Worm (Caenorhabditis elegans) whole organism, mixed stage, embryonic: ENCODE measurements around the gene Y69E1A.4.
A peak's percentile ranks its signal among the peaks of the same experiment; 100 is the strongest.

Experiments
- M03D4.4 ChIP-seq: sonication (generic microtip); optimal IDR thresholded peaks from 2 replicates; lab custom pipeline; 2017; ENCODE audit warnings: mild to moderate bottlenecking, missing genetic modification characterization, missing compliant biosample characterization
- bed-3 ChIP-seq: fragments of 200-800 bp; sonication (Bioruptor generic); optimal IDR thresholded peaks from 3 replicates; lab custom pipeline; 2018; ENCODE audit warnings: mild to moderate bottlenecking, missing genetic modification characterization, moderate library complexity, missing compliant biosample characterization
- blmp-1 ChIP-seq: fragments of 150-350 bp; optimal IDR thresholded peaks from 2 replicates; lab custom pipeline; 2014; ENCODE audit warnings: missing biosample characterization, missing genetic modification characterization
- ceh-39 ChIP-seq: fragments of 150-350 bp; optimal IDR thresholded peaks from 2 replicates; lab custom pipeline; 2014; ENCODE audit warnings: missing biosample characterization, missing genetic modification characterization
- ceh-43 ChIP-seq: fragments of 200-800 bp; sonication (Bioruptor generic); optimal IDR thresholded peaks from 2 replicates; lab custom pipeline; 2018; ENCODE audit warnings: mild to moderate bottlenecking, missing genetic modification characterization, moderate library complexity, missing compliant biosample characterization
- ceh-83 ChIP-seq: fragments of 200-800 bp; sonication (Bioruptor generic); optimal IDR thresholded peaks from 2 replicates; lab custom pipeline; 2018; ENCODE audit warnings: mild to moderate bottlenecking, missing genetic modification characterization, missing compliant biosample characterization
- ces-1 ChIP-seq: fragments of 150-350 bp; optimal IDR thresholded peaks from 2 replicates; lab custom pipeline; 2014; ENCODE audit warnings: missing biosample characterization, missing genetic modification reagents, missing genetic modification characterization
- cnd-1 ChIP-seq: fragments of 200-800 bp; sonication (Bioruptor generic); optimal IDR thresholded peaks from 2 replicates; lab custom pipeline; 2018; ENCODE audit warnings: mild to moderate bottlenecking, missing genetic modification characterization, missing compliant biosample characterization
- drap-1 ChIP-seq: fragments of 200-800 bp; sonication (Bioruptor generic); optimal IDR thresholded peaks from 3 replicates; lab custom pipeline; 2018; ENCODE audit warnings: mild to moderate bottlenecking, missing genetic modification characterization, missing compliant biosample characterization
- elt-1 ChIP-seq: sonication (generic microtip); optimal IDR thresholded peaks from 2 replicates; lab custom pipeline; 2017; ENCODE audit warnings: missing genetic modification characterization, mild to moderate bottlenecking, missing compliant biosample characterization, antibody characterized with exemption, moderate library complexity, borderline replicate concordance; ENCODE audit not compliant: insufficient read depth
- elt-3 ChIP-seq: fragments of 150-350 bp; optimal IDR thresholded peaks from 2 replicates; lab custom pipeline; 2014; ENCODE audit warnings: missing biosample characterization, missing genetic modification characterization
- flh-1 ChIP-seq: fragments of 200-800 bp; sonication (Bioruptor generic); optimal IDR thresholded peaks from 2 replicates; lab custom pipeline; 2018; ENCODE audit warnings: mild to moderate bottlenecking, missing genetic modification characterization, moderate library complexity, missing compliant biosample characterization
- ham-2 ChIP-seq: fragments of 200-800 bp; sonication (Bioruptor generic); optimal IDR thresholded peaks from 2 replicates; lab custom pipeline; 2018; ENCODE audit warnings: mild to moderate bottlenecking, missing genetic modification characterization, missing compliant biosample characterization
- hlh-1 ChIP-seq: fragments of 150-350 bp; optimal IDR thresholded peaks from 2 replicates; lab custom pipeline; 2014; ENCODE audit warnings: missing biosample characterization, missing genetic modification reagents, missing genetic modification characterization
- lin-13 ChIP-seq: fragments of 150-350 bp; optimal IDR thresholded peaks from 2 replicates; lab custom pipeline; 2014; ENCODE audit warnings: missing biosample characterization, missing genetic modification characterization
- lin-32 ChIP-seq: fragments of 200-800 bp; sonication (Bioruptor generic); optimal IDR thresholded peaks from 2 replicates; lab custom pipeline; 2018; ENCODE audit warnings: mild to moderate bottlenecking, missing genetic modification characterization, missing compliant biosample characterization
- lsy-2 ChIP-seq: fragments of 150-350 bp; optimal IDR thresholded peaks from 2 replicates; lab custom pipeline; 2014; ENCODE audit warnings: missing biosample characterization, missing genetic modification characterization
- mab-5 ChIP-seq: fragments of 150-350 bp; optimal IDR thresholded peaks from 2 replicates; lab custom pipeline; 2014; ENCODE audit warnings: missing biosample characterization, missing genetic modification characterization
- mep-1 ChIP-seq: fragments of 150-350 bp; optimal IDR thresholded peaks from 2 replicates; lab custom pipeline; 2017; ENCODE audit warnings: missing biosample characterization, missing genetic modification reagents, missing genetic modification characterization, inconsistent platforms
- mls-2 ChIP-seq: sonication (generic microtip); optimal IDR thresholded peaks from 2 replicates; lab custom pipeline; 2016; ENCODE audit warnings: mild to moderate bottlenecking, missing genetic modification characterization, moderate library complexity, missing compliant biosample characterization
- nhr-12 ChIP-seq: fragments of 150-350 bp; optimal IDR thresholded peaks from 2 replicates; lab custom pipeline; 2014; ENCODE audit warnings: missing biosample characterization, missing genetic modification characterization
- nhr-2 ChIP-seq: fragments of 150-350 bp; optimal IDR thresholded peaks from 2 replicates; lab custom pipeline; 2014; ENCODE audit warnings: missing biosample characterization, missing genetic modification characterization
- nhr-237 ChIP-seq: fragments of 150-350 bp; optimal IDR thresholded peaks from 2 replicates; lab custom pipeline; 2014; ENCODE audit warnings: missing biosample characterization, missing genetic modification characterization
- nhr-28 ChIP-seq: fragments of 150-350 bp; optimal IDR thresholded peaks from 2 replicates; lab custom pipeline; 2014; ENCODE audit warnings: missing biosample characterization, missing genetic modification characterization
- nhr-76 ChIP-seq: sonication (generic microtip); optimal IDR thresholded peaks from 2 replicates; lab custom pipeline; 2017; ENCODE audit warnings: missing biosample characterization, missing genetic modification characterization
- pha-4 ChIP-seq: fragments of 150-350 bp; optimal IDR thresholded peaks from 2 replicates; lab custom pipeline; 2018; ENCODE audit warnings: missing biosample characterization, missing genetic modification reagents, missing genetic modification characterization
- sem-2 ChIP-seq: fragments of 200-800 bp; sonication (Bioruptor generic); optimal IDR thresholded peaks from 2 replicates; lab custom pipeline; 2018; ENCODE audit warnings: mild to moderate bottlenecking, missing genetic modification characterization, missing compliant biosample characterization
- snpc-4 ChIP-seq: fragments of 150-350 bp; optimal IDR thresholded peaks from 2 replicates; lab custom pipeline; 2014; ENCODE audit warnings: missing biosample characterization, missing genetic modification characterization
- sptf-1 ChIP-seq: sonication (generic microtip); optimal IDR thresholded peaks from 2 replicates; lab custom pipeline; 2017; ENCODE audit warnings: mild to moderate bottlenecking, missing genetic modification characterization, moderate library complexity, missing compliant biosample characterization
- tbx-8 ChIP-seq: fragments of 200-800 bp; sonication (Bioruptor generic); optimal IDR thresholded peaks from 2 replicates; lab custom pipeline; 2018; ENCODE audit warnings: mild to moderate bottlenecking, missing genetic modification characterization, moderate library complexity, missing compliant biosample characterization
- unc-120 ChIP-seq: sonication (generic microtip); optimal IDR thresholded peaks from 2 replicates; lab custom pipeline; 2017; ENCODE audit warnings: missing genetic modification characterization, missing compliant biosample characterization; ENCODE audit not compliant: poor library complexity, severe bottlenecking
- unc-39 ChIP-seq: fragments of 150-350 bp; optimal IDR thresholded peaks from 2 replicates; lab custom pipeline; 2014; ENCODE audit warnings: missing biosample characterization, missing genetic modification characterization
- unc-62 ChIP-seq: fragments of 150-350 bp; optimal IDR thresholded peaks from 2 replicates; lab custom pipeline; 2014; ENCODE audit warnings: missing biosample characterization, missing genetic modification reagents, missing genetic modification characterization
- zip-8 ChIP-seq: fragments of 150-350 bp; optimal IDR thresholded peaks from 2 replicates; lab custom pipeline; 2014; ENCODE audit warnings: missing biosample characterization, missing genetic modification characterization
- ztf-11 ChIP-seq: fragments of 150-350 bp; optimal IDR thresholded peaks from 2 replicates; lab custom pipeline; 2014; ENCODE audit warnings: missing biosample characterization, missing genetic modification characterization

The Y69E1A.4 gene

DNA sequence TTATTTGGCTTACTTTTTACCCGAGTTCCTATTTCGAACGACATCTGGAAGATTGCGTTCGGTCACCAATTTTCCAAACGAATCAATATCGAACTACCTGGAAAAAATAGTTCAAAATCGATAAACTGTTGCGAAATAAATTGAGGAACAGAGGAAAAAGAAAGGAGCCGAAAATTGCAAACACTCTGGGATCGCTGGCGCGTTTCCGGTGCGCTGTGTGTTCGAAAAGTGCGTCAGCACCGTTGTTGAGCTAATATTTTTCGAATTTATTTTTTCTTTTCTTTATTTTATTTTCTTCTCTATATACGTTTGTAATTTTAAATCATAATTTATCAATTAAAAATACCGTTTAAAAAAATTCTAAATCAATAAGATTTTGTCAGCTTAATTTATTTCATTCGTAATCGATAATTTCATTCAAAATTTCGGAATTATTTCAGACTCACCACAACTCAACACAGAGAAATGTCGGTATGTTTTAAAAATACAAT lies 21.9 kb upstream of the Y69E1A.4 start, which contains the start of the genes dnc-1 and lsm-7:
dnc-1 (minus strand) TSS at position 142 of the 491 bp plus-strand sequence.
lsm-7 (plus strand) TSS at position 441 of the 491 bp plus-strand sequence.
- TF ChIP-seq sem-2 (no peak), ztf-11 (tag; lab: Kevin White, UChicago) (no peak), ceh-39 (tag; lab: Kevin White, UChicago) (peak; percentile 15), snpc-4 (tag; lab: Kevin White, UChicago) (no peak), elt-1 (no peak), unc-120 (tag; lab: Kevin White, UChicago) (peak; percentile 18), drap-1 (GFP tag; lab: Kevin White, UChicago) (no peak), ham-2 (GFP tag; lab: Kevin White, UChicago) (no peak), zip-8 (tag; lab: Kevin White, UChicago) (no peak), ceh-83 (GFP tag; lab: Kevin White, UChicago) (no peak), pha-4 (no peak), nhr-12 (tag; lab: Kevin White, UChicago) (no peak), lsy-2 (tag; lab: Kevin White, UChicago) (peak; percentile 71), lin-32 (GFP tag; lab: Kevin White, UChicago) (no peak), blmp-1 (tag; lab: Kevin White, UChicago) (no peak), ces-1 (no peak), unc-39 (tag; lab: Kevin White, UChicago) (no peak), tbx-8 (no peak), nhr-2 (tag; lab: Kevin White, UChicago) (no peak), unc-62 (GFP tag; lab: Kevin White, UChicago) (no peak), cnd-1 (tag; lab: Kevin White, UChicago) (peak; percentile 4), bed-3 (GFP tag; lab: Kevin White, UChicago) (no peak), mep-1 (tag; lab: Kevin White, UChicago) (peak; percentile 54), nhr-76 (tag; lab: Kevin White, UChicago) (no peak), hlh-1 (no peak), sptf-1 (no peak), mls-2 (peak; percentile 24), mab-5 (tag; lab: Kevin White, UChicago) (no peak), nhr-28 (no peak), lin-13 (no peak), ceh-43 (no peak), elt-3 (tag; lab: Kevin White, UChicago) (no peak), nhr-237 (no peak), flh-1 (no peak), M03D4.4 (tag; lab: Kevin White, UChicago) (no peak)

DNA sequence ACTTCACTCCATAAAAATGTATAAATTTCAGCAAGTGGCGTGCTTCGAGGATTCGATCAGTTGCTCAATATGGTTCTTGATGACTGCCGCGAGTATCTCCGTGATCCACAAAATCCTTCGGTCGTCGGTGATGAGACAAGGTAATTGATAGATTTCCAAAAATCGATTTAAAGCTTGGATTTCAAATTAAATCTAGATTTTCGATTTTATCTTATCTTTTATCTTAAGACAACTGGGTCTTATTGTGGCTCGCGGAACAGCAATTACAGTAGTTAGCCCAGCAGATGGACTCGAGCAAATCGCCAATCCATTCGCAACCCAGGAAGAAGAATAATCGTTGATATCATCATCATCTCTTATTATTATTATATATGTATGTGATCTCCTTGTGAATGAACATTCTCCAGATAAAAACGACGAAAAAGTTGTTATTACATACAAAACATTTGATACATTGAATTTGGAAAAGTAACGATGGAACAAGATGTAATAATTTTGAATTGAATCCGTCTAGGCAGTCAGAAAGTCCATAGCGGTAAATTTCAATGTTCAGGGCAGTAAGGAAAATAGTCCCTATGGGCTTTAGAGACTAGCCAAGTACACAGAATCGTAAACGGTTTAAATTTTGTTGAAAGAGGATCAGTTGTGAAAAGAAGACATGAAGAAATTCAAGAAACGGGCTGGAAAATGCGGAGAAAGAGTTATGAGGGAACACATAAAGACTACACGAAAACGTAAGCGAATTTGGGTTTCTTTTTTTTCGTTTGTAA lies 21.1 kb upstream of the Y69E1A.4 start:
- TF ChIP-seq lsy-2 (tag; lab: Kevin White, UChicago) (no peak), nhr-2 (tag; lab: Kevin White, UChicago) (no peak), snpc-4 (tag; lab: Kevin White, UChicago) (no peak), cnd-1 (tag; lab: Kevin White, UChicago) (no peak), bed-3 (GFP tag; lab: Kevin White, UChicago) (no peak), lin-13 (no peak)

DNA sequence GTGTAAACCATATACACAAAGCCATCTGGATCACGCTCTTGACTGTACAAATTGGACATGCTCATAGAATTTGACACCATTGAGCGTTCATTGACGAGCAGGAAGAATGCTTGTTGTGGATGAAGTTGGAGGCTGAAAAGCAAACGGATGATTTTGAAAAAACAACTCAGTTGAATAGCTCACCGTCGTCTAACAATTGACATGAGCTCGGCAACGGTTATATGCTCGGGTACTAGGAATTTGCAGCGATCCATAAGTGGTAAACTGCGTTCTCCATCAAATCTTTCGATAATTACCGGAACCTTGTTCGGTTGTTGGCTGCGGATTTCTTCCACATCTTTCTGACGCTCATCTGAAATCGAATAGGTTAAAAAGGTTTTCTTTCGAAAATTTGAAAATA lies 20.3 kb upstream of the Y69E1A.4 start:
- TF ChIP-seq nhr-12 (tag; lab: Kevin White, UChicago), result no peak
- no peak for TF ChIP-seq unc-120 (tag; lab: Kevin White, UChicago)
- TF ChIP-seq sptf-1, result no peak
- no peak for TF ChIP-seq nhr-28
- no peak for TF ChIP-seq drap-1 (GFP tag; lab: Kevin White, UChicago)
- no peak for TF ChIP-seq sem-2
- TF ChIP-seq flh-1, result no peak
- no peak for TF ChIP-seq hlh-1
- no peak for TF ChIP-seq mab-5 (tag; lab: Kevin White, UChicago)
- no peak for TF ChIP-seq snpc-4 (tag; lab: Kevin White, UChicago)
- no peak for TF ChIP-seq nhr-237
